Worm (Caenorhabditis elegans) whole organism, late embryonic: Measurements from ENCODE around the gene R03H10.7.

ENCODE experiments used
- ceh-30 ChIP-seq: fragments of 150-350 bp; optimal IDR thresholded peaks from 2 replicates; lab custom pipeline; 2014; ENCODE audit warnings: missing biosample characterization, missing genetic modification characterization
- che-1 ChIP-seq: sonication (generic microtip); optimal IDR thresholded peaks from 2 replicates; lab custom pipeline; 2016; ENCODE audit warnings: mild to moderate bottlenecking, missing genetic modification characterization, missing compliant biosample characterization
- nhr-11 ChIP-seq: fragments of 150-350 bp; optimal IDR thresholded peaks from 2 replicates; lab custom pipeline; 2014; ENCODE audit warnings: missing biosample characterization, missing genetic modification characterization
- tbx-7 ChIP-seq: sonication (generic microtip); optimal IDR thresholded peaks from 2 replicates; lab custom pipeline; 2016; ENCODE audit warnings: missing genotype, missing genetic modification characterization, missing compliant biosample characterization

- TF ChIP-seq tbx-7 (tag; lab: Kevin White, UChicago) (no peak), ceh-30 (tag; lab: Kevin White, UChicago) (no peak), nhr-11 (tag; lab: Kevin White, UChicago) (no peak), che-1 (tag; lab: Kevin White, UChicago) (no peak)
Observed at ce11 chrII:4209071-4209747, 30.5 kb upstream of the R03H10.7 start, which contains the start of gene F31D5.6.
